Fruit fly (Drosophila melanogaster) whole organism, embryonic: Measurements from ENCODE around the gene CG2972.

Experiments
- Atf6 ChIP-seq: fragments of 200-800 bp; sonication (Bioruptor generic); IDR thresholded peaks from 2 replicates; pipeline ENCODE4 v1.3.6; 2022; ENCODE audit warnings: missing biosample characterization, missing genetic modification characterization
- BtbVII ChIP-seq: fragments of 200-800 bp; sonication (Bioruptor generic); optimal IDR thresholded peaks from 3 replicates; lab custom pipeline; 2017; ENCODE audit warnings: missing biosample characterization, mild to moderate bottlenecking, missing genetic modification characterization
- Bteb2 ChIP-seq: fragments of 200-800 bp; sonication (Bioruptor generic); optimal IDR thresholded peaks from 2 replicates; lab custom pipeline; 2016; ENCODE audit warnings: missing biosample characterization, missing genetic modification characterization
- CG10267 ChIP-seq: fragments of 200-800 bp; sonication (Bioruptor generic); optimal IDR thresholded peaks from 2 replicates; lab custom pipeline; 2018; ENCODE audit warnings: missing biosample characterization, mild to moderate bottlenecking, missing genetic modification characterization, moderate library complexity
- CG10979 ChIP-seq: fragments of 200-800 bp; sonication (Bioruptor generic); optimal IDR thresholded peaks from 2 replicates; lab custom pipeline; 2018; ENCODE audit warnings: missing biosample characterization, mild to moderate bottlenecking, missing genetic modification characterization, moderate library complexity
- CG11456 ChIP-seq: fragments of 200-800 bp; sonication (Bioruptor generic); IDR thresholded peaks from 3 replicates; pipeline ENCODE4 v1.3.6; 2022; ENCODE audit warnings: missing biosample characterization, missing genetic modification characterization
- CG11695 ChIP-seq: fragments of 200-800 bp; sonication (Bioruptor generic); IDR thresholded peaks from 3 replicates; pipeline ENCODE4 v1.3.6; 2022; ENCODE audit warnings: missing biosample characterization, missing genetic modification characterization
- CG12071 ChIP-seq: fragments of 200-800 bp; sonication (Bioruptor generic); optimal IDR thresholded peaks from 3 replicates; lab custom pipeline; 2018; ENCODE audit warnings: missing biosample characterization, mild to moderate bottlenecking, missing genetic modification characterization
- CG14441 ChIP-seq: fragments of 200-800 bp; sonication (Bioruptor generic); IDR thresholded peaks from 2 replicates; pipeline ENCODE4 v1.3.6; 2022; ENCODE audit warnings: missing biosample characterization, missing genetic modification characterization
- CG14965 ChIP-seq: fragments of 200-800 bp; sonication (Bioruptor generic); optimal IDR thresholded peaks from 2 replicates; lab custom pipeline; 2016; ENCODE audit warnings: missing biosample characterization, missing genetic modification characterization, borderline replicate concordance
- CG15269 ChIP-seq: fragments of 200-800 bp; sonication (Bioruptor generic); optimal IDR thresholded peaks from 2 replicates; lab custom pipeline; 2018; ENCODE audit warnings: missing biosample characterization, mild to moderate bottlenecking, missing genetic modification characterization, moderate library complexity
- CG1602 ChIP-seq: fragments of 200-800 bp; sonication (Bioruptor generic); optimal IDR thresholded peaks from 3 replicates; lab custom pipeline; 2016; ENCODE audit warnings: missing biosample characterization, missing genetic modification characterization
- CG16779 ChIP-seq: fragments of 200-800 bp; sonication (Bioruptor generic); IDR thresholded peaks from 2 replicates; pipeline ENCODE4 v1.3.6; 2022; ENCODE audit warnings: missing biosample characterization, missing genetic modification characterization
- CG17328 ChIP-seq: fragments of 200-800 bp; sonication (Bioruptor generic); IDR thresholded peaks from 2 replicates; pipeline ENCODE4 v1.3.6; 2022; ENCODE audit warnings: missing biosample characterization, missing genetic modification characterization
- CG18011 ChIP-seq: fragments of 200-800 bp; sonication (Bioruptor generic); optimal IDR thresholded peaks from 2 replicates; lab custom pipeline; 2017; ENCODE audit warnings: missing biosample characterization, missing genetic modification characterization, mild to moderate bottlenecking, moderate library complexity, missing genotype
- CG3065 ChIP-seq: fragments of 200-800 bp; sonication (Bioruptor generic); optimal IDR thresholded peaks from 2 replicates; lab custom pipeline; 2016; ENCODE audit warnings: missing biosample characterization, missing genetic modification characterization
- CG43689 ChIP-seq: fragments of 200-800 bp; sonication (Bioruptor generic); IDR thresholded peaks from 2 replicates; pipeline ENCODE4 v1.3.6; 2022; ENCODE audit warnings: missing biosample characterization, missing genetic modification characterization
- CG5953 ChIP-seq: fragments of 200-800 bp; sonication (Bioruptor generic); IDR thresholded peaks from 2 replicates; pipeline ENCODE4 v1.3.6; 2022; ENCODE audit warnings: missing biosample characterization, missing genetic modification characterization
- CG6683 ChIP-seq: fragments of 200-800 bp; sonication (Bioruptor generic); optimal IDR thresholded peaks from 2 replicates; lab custom pipeline; 2017; ENCODE audit warnings: missing biosample characterization, mild to moderate bottlenecking, missing genetic modification characterization, missing genetic modification reagents
- CG7839 ChIP-seq: fragments of 200-800 bp; sonication (Bioruptor generic); optimal IDR thresholded peaks from 3 replicates; lab custom pipeline; 2018; ENCODE audit warnings: missing biosample characterization, mild to moderate bottlenecking, missing genetic modification characterization, moderate library complexity
- Dll ChIP-seq: fragments of 200-800 bp; sonication (Bioruptor generic); IDR thresholded peaks from 4 replicates; pipeline ENCODE4 v1.3.6; 2022; ENCODE audit warnings: missing biosample characterization, missing genetic modification characterization; ENCODE audit not compliant: partially characterized antibody
- Gsc ChIP-seq: fragments of 200-800 bp; sonication (Bioruptor generic); IDR thresholded peaks from 2 replicates; pipeline ENCODE4 v1.3.6; 2022; ENCODE audit warnings: missing biosample characterization, missing genetic modification characterization
- HLHmδ ChIP-seq: fragments of 200-800 bp; sonication (Bioruptor generic); optimal IDR thresholded peaks from 2 replicates; lab custom pipeline; 2018; ENCODE audit warnings: missing biosample characterization, mild to moderate bottlenecking, missing genetic modification characterization, moderate library complexity
- Jarid2 ChIP-seq: fragments of 200-800 bp; sonication (Bioruptor generic); optimal IDR thresholded peaks from 3 replicates; lab custom pipeline; 2017; ENCODE audit warnings: mild to moderate bottlenecking, missing biosample characterization, missing genetic modification reagents, missing genetic modification characterization
- Lpt ChIP-seq: fragments of >200 bp; optimal IDR thresholded peaks from 2 replicates; lab custom pipeline; 2018; ENCODE audit warnings: missing biosample characterization, missing genetic modification characterization
- NK7.1 ChIP-seq: fragments of 200-800 bp; sonication (Bioruptor generic); optimal IDR thresholded peaks from 3 replicates; lab custom pipeline; 2016; ENCODE audit warnings: missing biosample characterization, missing genetic modification characterization
- Nf-YB ChIP-seq: fragments of 200-800 bp; sonication (Bioruptor generic); optimal IDR thresholded peaks from 3 replicates; lab custom pipeline; 2019; ENCODE audit warnings: missing biosample characterization, mild to moderate bottlenecking, missing genetic modification characterization, moderate library complexity
- Ptx1 ChIP-seq: fragments of 200-800 bp; sonication (Bioruptor generic); IDR thresholded peaks from 2 replicates; pipeline ENCODE4 v1.3.6; 2022; ENCODE audit warnings: missing biosample characterization, missing genetic modification characterization
- TFAM ChIP-seq: fragments of 200-800 bp; sonication (Bioruptor generic); optimal IDR thresholded peaks from 2 replicates; lab custom pipeline; 2017; ENCODE audit warnings: missing biosample characterization, missing genetic modification characterization, inconsistent platforms
- al ChIP-seq: fragments of 200-800 bp; sonication (Bioruptor generic); IDR thresholded peaks from 2 replicates; pipeline ENCODE4 v1.3.6; 2022; ENCODE audit warnings: missing biosample characterization, missing genetic modification characterization
- bab2 ChIP-seq: fragments of 200-800 bp; sonication (Bioruptor generic); optimal IDR thresholded peaks from 2 replicates; lab custom pipeline; 2016; ENCODE audit warnings: missing biosample characterization, missing genetic modification characterization
- bowl ChIP-seq: fragments of 200-800 bp; sonication (Bioruptor generic); IDR thresholded peaks from 2 replicates; pipeline ENCODE4 v1.3.6; 2022; ENCODE audit warnings: missing biosample characterization, missing genetic modification characterization
- bsh ChIP-seq, 2 experiments: fragments of 200-800 bp; sonication (Bioruptor generic); optimal IDR thresholded peaks; 2 replicates each; lab custom pipeline; 2017 to 2018; ENCODE audit warnings: mild to moderate bottlenecking in 2 of 2, missing biosample characterization in 2 of 2, missing genetic modification characterization in 2 of 2, moderate library complexity in 1 of 2
- cato ChIP-seq: fragments of 200-800 bp; sonication (Bioruptor generic); optimal IDR thresholded peaks from 2 replicates; lab custom pipeline; 2016; ENCODE audit warnings: missing biosample characterization, missing genetic modification characterization, borderline replicate concordance
- cg ChIP-seq: fragments of 200-800 bp; sonication (Bioruptor generic); optimal IDR thresholded peaks from 3 replicates; lab custom pipeline; 2019; ENCODE audit warnings: missing biosample characterization, mild to moderate bottlenecking, missing genetic modification characterization, moderate library complexity
- dmrt11E ChIP-seq: fragments of 200-800 bp; sonication (Bioruptor generic); optimal IDR thresholded peaks from 3 replicates; lab custom pipeline; 2018; ENCODE audit warnings: missing biosample characterization, mild to moderate bottlenecking, missing genetic modification characterization, moderate library complexity
- gsb-n ChIP-seq: fragments of 200-800 bp; sonication (Bioruptor generic); optimal IDR thresholded peaks from 3 replicates; lab custom pipeline; 2018; ENCODE audit warnings: missing biosample characterization, mild to moderate bottlenecking, missing genetic modification characterization
- kni ChIP-seq: fragments of 200-800 bp; sonication (Bioruptor generic); optimal IDR thresholded peaks from 3 replicates; lab custom pipeline; 2017; ENCODE audit warnings: mild to moderate bottlenecking, missing biosample characterization, missing genetic modification reagents, missing genetic modification characterization
- pb ChIP-seq: fragments of 200-800 bp; sonication (Bioruptor generic); optimal IDR thresholded peaks from 3 replicates; lab custom pipeline; 2016; ENCODE audit warnings: missing biosample characterization, missing genetic modification characterization
- schlank ChIP-seq: fragments of 200-800 bp; sonication (Bioruptor generic); optimal IDR thresholded peaks from 2 replicates; lab custom pipeline; 2018; ENCODE audit warnings: missing biosample characterization, mild to moderate bottlenecking, missing genetic modification characterization
- sd ChIP-seq: fragments of 200-800 bp; sonication (Bioruptor generic); optimal IDR thresholded peaks from 3 replicates; lab custom pipeline; 2018; ENCODE audit warnings: missing biosample characterization, mild to moderate bottlenecking, missing genetic modification characterization, moderate library complexity
- sens ChIP-seq: fragments of 200-800 bp; sonication (Bioruptor generic); peaks from one replicate; lab custom pipeline; 2016; ENCODE audit warnings: missing biosample characterization, missing genetic modification characterization
- sob ChIP-seq: fragments of 200-800 bp; sonication (Bioruptor generic); IDR thresholded peaks from 2 replicates; pipeline ENCODE4 v1.3.6; 2022; ENCODE audit warnings: missing biosample characterization, missing genetic modification characterization
- sr ChIP-seq: fragments of 200-800 bp; sonication (Bioruptor generic); IDR thresholded peaks from 3 replicates; pipeline ENCODE4 v1.3.6; 2022; ENCODE audit warnings: missing biosample characterization, missing genetic modification characterization
- tna ChIP-seq: fragments of 200-800 bp; sonication (Bioruptor generic); IDR thresholded peaks from 2 replicates; pipeline ENCODE4 v1.3.6; 2022; ENCODE audit warnings: missing biosample characterization, missing genetic modification characterization; ENCODE audit not compliant: partially characterized antibody
- unc-4 ChIP-seq: fragments of 200-800 bp; sonication (Bioruptor generic); IDR thresholded peaks from 2 replicates; pipeline ENCODE4 v1.3.6; 2022; ENCODE audit warnings: missing biosample characterization, missing genetic modification characterization; ENCODE audit not compliant: partially characterized antibody
- usp ChIP-seq: fragments of >200 bp; optimal IDR thresholded peaks from 2 replicates; lab custom pipeline; 2017; ENCODE audit warnings: missing biosample characterization, missing genetic modification characterization
- wor ChIP-seq: fragments of 200-800 bp; sonication (Bioruptor generic); IDR thresholded peaks from 2 replicates; pipeline ENCODE4 v1.3.6; 2022; ENCODE audit warnings: missing biosample characterization, missing genetic modification characterization

The CG2972 gene

DNA sequence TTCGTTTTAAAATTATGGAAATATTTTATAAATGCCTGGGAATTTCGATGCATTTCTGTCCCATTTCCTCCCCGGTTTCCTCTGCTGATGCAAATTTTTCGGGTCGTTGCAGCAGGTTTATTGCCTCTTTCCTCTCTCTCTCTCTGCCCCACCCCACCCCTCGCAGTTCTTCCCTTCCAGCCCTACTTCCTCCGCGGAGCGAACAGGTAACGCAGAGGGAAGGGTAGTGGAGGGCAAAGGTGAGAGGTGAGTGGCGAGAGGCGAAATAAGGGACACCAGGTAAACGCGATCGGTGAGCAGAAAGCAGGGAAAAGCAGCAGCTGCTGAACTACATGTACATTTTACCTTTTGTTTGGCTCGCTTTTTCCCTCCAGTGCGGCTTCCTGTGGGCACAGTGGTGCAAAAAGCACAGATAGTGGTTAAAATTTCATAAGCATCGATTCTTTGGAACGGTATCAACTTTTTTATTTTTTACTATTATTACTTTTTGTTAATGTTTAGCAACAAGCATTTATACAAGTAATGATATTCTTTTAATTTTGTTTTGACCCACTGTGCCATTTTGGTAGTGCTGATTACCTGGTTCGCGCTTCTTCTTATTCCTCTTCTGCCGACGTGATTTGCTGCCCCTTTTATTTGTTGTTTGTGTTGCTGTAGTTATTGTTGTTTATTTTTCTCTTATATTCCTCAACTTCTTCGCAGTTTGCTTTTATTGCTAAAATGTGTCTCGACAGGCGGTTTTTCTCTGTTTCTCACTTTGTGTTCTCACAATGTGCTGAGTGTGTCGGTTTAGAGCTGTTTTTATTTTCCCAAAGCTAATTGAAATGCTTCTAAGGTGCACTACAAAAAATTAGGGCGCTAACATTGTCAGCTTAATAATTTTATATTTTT is 5.3 kb downstream of the CG2972 start (continued):
- peak; percentile 36 to 75 for TF ChIP-seq bsh (GFP tag; optimal IDR thresholded peaks at IDR 0.05; lab: Kevin White, UChicago)
- peak; percentile 73 for TF ChIP-seq CG10979
- no peak for TF ChIP-seq pb
- peak; percentile 92 for TF ChIP-seq sens
- peak; percentile 83 for TF ChIP-seq dmrt11E
- TF ChIP-seq Jarid2 (GFP tag; lab: Kevin White, UChicago), result no peak
- TF ChIP-seq cato (GFP tag; lab: Kevin White, UChicago), result no peak
- peak; percentile 63 for TF ChIP-seq gsb-n
- no peak for TF ChIP-seq TFAM (GFP tag; lab: Kevin White, UChicago)
- peak; percentile 11 for TF ChIP-seq bab2
- no peak for TF ChIP-seq Dll (GFP tag; lab: Robert Waterston, UW)
- TF ChIP-seq sob, result 0 out of 2 replicates have a peak, but pooled peaks have one; percentile 51
- TF ChIP-seq sr (GFP tag; lab: Robert Waterston, UW), result 0 out of 3 replicates have a peak, but pooled peaks have one; percentile 24
- peak; percentile 34; the same call in 1 of the 2 replicates for TF ChIP-seq wor (GFP tag; lab: Robert Waterston, UW)
- no peak for TF ChIP-seq schlank
- no peak for TF ChIP-seq CG6683 (GFP tag; lab: Kevin White, UChicago)
- TF ChIP-seq CG18011 (GFP tag; lab: Kevin White, UChicago), result peak; percentile 35
- TF ChIP-seq Gsc, result no peak; the same call in 1 of the 2 replicates
- TF ChIP-seq BtbVII (GFP tag; lab: Kevin White, UChicago), result peak; percentile 11
- peak; percentile 63; the same call in 1 of the 2 replicates for TF ChIP-seq CG14441
- TF ChIP-seq usp (GFP tag; lab: Kevin White, UChicago), result no peak
- peak; percentile 68 for TF ChIP-seq CG7839
- no peak for TF ChIP-seq tna (GFP tag; lab: Robert Waterston, UW)
- peak; percentile 76 for TF ChIP-seq Ptx1
- TF ChIP-seq CG17328 (GFP tag; lab: Robert Waterston, UW), result peak; percentile 85
- TF ChIP-seq sd (tag; lab: Kevin White, UChicago), result no peak
- no peak for TF ChIP-seq CG14965 (GFP tag; lab: Kevin White, UChicago)
- peak; percentile 48 for TF ChIP-seq CG15269
- peak; percentile 28 for TF ChIP-seq Bteb2
- no peak for TF ChIP-seq HLHmδ (GFP tag; lab: Kevin White, UChicago)
- TF ChIP-seq CG11695, result peak; percentile 57; the same call in 1 of the 3 replicates
- TF ChIP-seq al (GFP tag; lab: Robert Waterston, UW), result no peak
- TF ChIP-seq unc-4 (GFP tag; lab: Robert Waterston, UW), result no peak
- TF ChIP-seq Lpt (GFP tag; lab: Kevin White, UChicago), result no peak
- peak; percentile 43 for TF ChIP-seq Nf-YB
- no peak for TF ChIP-seq NK7.1 (GFP tag; lab: Kevin White, UChicago)
- peak; percentile 11 for TF ChIP-seq CG3065 (GFP tag; lab: Kevin White, UChicago)
- peak; percentile 42; the same call in 1 of the 3 replicates for TF ChIP-seq CG11456 (GFP tag; lab: Robert Waterston, UW)
- peak; percentile 48; the same call in 1 of the 2 replicates for TF ChIP-seq CG43689 (GFP tag; lab: Robert Waterston, UW)
- TF ChIP-seq kni (GFP tag; lab: Kevin White, UChicago), result peak; percentile 63
- no peak for TF ChIP-seq CG12071 (GFP tag; lab: Kevin White, UChicago)
- peak; percentile 68 for TF ChIP-seq CG10267 (tag; lab: Kevin White, UChicago)
- TF ChIP-seq CG16779 (GFP tag; lab: Robert Waterston, UW), result no peak
- no peak for TF ChIP-seq bowl
- no peak for TF ChIP-seq cg (GFP tag; lab: Kevin White, UChicago)
- TF ChIP-seq CG5953 (GFP tag; lab: Robert Waterston, UW), result no peak
- TF ChIP-seq CG1602 (GFP tag; lab: Kevin White, UChicago), result peak; percentile 59
- 0 out of 2 replicates have a peak, but pooled peaks have one; percentile 45 for TF ChIP-seq Atf6 (GFP tag; lab: Robert Waterston, UW)
